Worm (Caenorhabditis elegans) whole organism, L1 larva: ENCODE measurements around the gene camt-1.
A peak's percentile ranks its signal among the peaks of the same experiment; 100 is the strongest.

ENCODE experiments used
- C16A3.4 ChIP-seq: fragments of 150-350 bp; optimal IDR thresholded peaks from 2 replicates; lab custom pipeline; 2014; ENCODE audit warnings: missing biosample characterization, missing genetic modification characterization
- ceh-63 ChIP-seq: fragments of 200-800 bp; sonication (Bioruptor generic); optimal IDR thresholded peaks from 2 replicates; lab custom pipeline; 2018; ENCODE audit warnings: mild to moderate bottlenecking, missing genetic modification characterization, missing compliant biosample characterization
- lin-39 ChIP-seq: fragments of 150-350 bp; optimal IDR thresholded peaks from 2 replicates; lab custom pipeline; 2014; ENCODE audit warnings: missing biosample characterization, missing genetic modification reagents, missing genetic modification characterization
- lsy-2 ChIP-seq, 2 experiments: fragments of 150-350 bp; optimal IDR thresholded peaks; 2 replicates each; lab custom pipeline; 2014; ENCODE audit warnings: missing biosample characterization in 2 of 2, missing genetic modification characterization in 2 of 2
- pag-3 ChIP-seq: sonication (generic microtip); optimal IDR thresholded peaks from 2 replicates; lab custom pipeline; 2017; ENCODE audit warnings: missing genetic modification characterization, mild to moderate bottlenecking, missing compliant biosample characterization, antibody characterized with exemption, borderline replicate concordance; ENCODE audit not compliant: insufficient read depth
- pqm-1 ChIP-seq: sonication (generic microtip); optimal IDR thresholded peaks from 3 replicates; lab custom pipeline; 2017; ENCODE audit warnings: missing biosample characterization, missing genetic modification characterization
- snpc-4 ChIP-seq: fragments of 150-350 bp; optimal IDR thresholded peaks from 2 replicates; lab custom pipeline; 2014; ENCODE audit warnings: missing biosample characterization, missing genetic modification characterization
- tbx-2 ChIP-seq: sonication (generic microtip); optimal IDR thresholded peaks from 2 replicates; lab custom pipeline; 2016; ENCODE audit warnings: missing genetic modification characterization, missing compliant biosample characterization
- unc-62 ChIP-seq: fragments of 150-350 bp; optimal IDR thresholded peaks from 2 replicates; lab custom pipeline; 2014; ENCODE audit warnings: missing biosample characterization, missing genetic modification reagents, missing genetic modification characterization
- zag-1 ChIP-seq: fragments of 150-350 bp; optimal IDR thresholded peaks from 2 replicates; lab custom pipeline; 2014; ENCODE audit warnings: missing biosample characterization, missing genetic modification characterization
- ztf-4 ChIP-seq: fragments of 150-350 bp; optimal IDR thresholded peaks from 2 replicates; lab custom pipeline; 2014; ENCODE audit warnings: missing biosample characterization, missing genetic modification characterization

ce11 chrII:4507669-4508068 lies 2.7 kb upstream of the camt-1 start:
- TF ChIP-seq ztf-4: no peak
- TF ChIP-seq snpc-4 (tag; lab: Kevin White, UChicago): no peak
- peak in 1 of 2 experiments; percentile 28 for TF ChIP-seq lsy-2 (tag; optimal IDR thresholded peaks at IDR 0.05; lab: Kevin White, UChicago)
- TF ChIP-seq unc-62 (GFP tag; lab: Kevin White, UChicago): no peak
- no peak for TF ChIP-seq zag-1
- TF ChIP-seq tbx-2 (tag; lab: Kevin White, UChicago): no peak
- no peak for TF ChIP-seq pqm-1 (tag; lab: Kevin White, UChicago)
- no peak for TF ChIP-seq C16A3.4 (tag; lab: Kevin White, UChicago)
- no peak for TF ChIP-seq pag-3 (tag; lab: Kevin White, UChicago)
- TF ChIP-seq ceh-63 (GFP tag; lab: Kevin White, UChicago): no peak
- TF ChIP-seq lin-39: no peak
